Worm (Caenorhabditis elegans): ENCODE measurements around the gene F40C5.2.
"Not testable (repeated sequence)": the region's sequence is repeated elsewhere in the genome, so short reads cannot be mapped to it uniquely, and the experiment has no call there.

F40C5.2 gene

DNA sequence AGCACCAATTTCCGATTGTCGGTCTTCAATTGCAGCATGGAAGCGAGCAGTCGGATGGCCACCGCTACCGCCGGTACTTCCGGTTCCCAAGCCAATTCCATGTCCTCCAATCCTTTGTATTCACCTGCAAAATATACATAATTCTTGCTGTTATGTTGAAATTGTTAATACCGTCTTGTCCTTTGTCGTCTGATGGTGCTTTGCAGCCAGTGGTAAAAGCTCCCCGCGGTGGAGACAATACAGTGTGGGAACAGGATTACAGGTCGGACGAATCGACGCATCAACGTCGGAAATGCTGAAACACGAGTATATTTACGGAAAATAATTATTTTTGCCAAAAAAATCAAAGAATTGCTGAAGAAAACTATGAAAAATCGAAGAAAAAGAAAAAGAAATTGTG lies 6.5 kb upstream of the F40C5.2 start, which contains the start of gene T24A6.17:
Gene T24A6.17 (minus strand): TSS at position 101 of the 400 bp plus-strand sequence.
- not testable (repeated sequence) for TF ChIP-seq ztf-23 (GFP tag; IDR thresholded peaks at IDR 0.05); klf-2 (GFP tag; conservative IDR thresholded peaks at IDR 0.05); ref-1 (GFP tag; conservative IDR thresholded peaks at IDR 0.05)

DNA sequence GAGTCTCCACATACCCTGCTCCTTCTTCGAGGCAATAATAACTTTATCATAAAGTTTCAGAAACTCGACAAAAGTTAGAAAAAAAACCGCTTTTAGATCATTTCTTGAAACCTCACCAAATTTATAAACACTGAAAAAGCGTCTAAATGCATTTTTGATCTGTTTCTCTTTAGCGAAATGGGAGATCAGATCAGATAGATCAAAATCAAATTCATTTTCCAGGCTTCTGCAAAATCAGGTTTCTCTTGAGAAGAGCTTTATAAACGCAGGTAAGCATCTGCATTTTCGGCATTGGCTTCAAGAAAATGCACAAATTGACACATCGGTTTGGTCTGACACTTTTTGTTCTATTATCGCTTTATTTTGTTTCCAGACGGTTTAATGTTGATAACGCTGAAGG lies 1.6 kb downstream of the F40C5.2 start, which contains the start of gene F40C5.1:
Gene F40C5.1 (plus strand): TSS at position 301 of the 400 bp plus-strand sequence.
- TF ChIP-seq med-1 (GFP tag; optimal IDR thresholded peaks at IDR 0.05; ENCODE audit: insufficient read depth); tab-1 (GFP tag; IDR thresholded peaks at IDR 0.05); ref-1 (GFP tag; conservative IDR thresholded peaks at IDR 0.05): not testable (repeated sequence)

DNA sequence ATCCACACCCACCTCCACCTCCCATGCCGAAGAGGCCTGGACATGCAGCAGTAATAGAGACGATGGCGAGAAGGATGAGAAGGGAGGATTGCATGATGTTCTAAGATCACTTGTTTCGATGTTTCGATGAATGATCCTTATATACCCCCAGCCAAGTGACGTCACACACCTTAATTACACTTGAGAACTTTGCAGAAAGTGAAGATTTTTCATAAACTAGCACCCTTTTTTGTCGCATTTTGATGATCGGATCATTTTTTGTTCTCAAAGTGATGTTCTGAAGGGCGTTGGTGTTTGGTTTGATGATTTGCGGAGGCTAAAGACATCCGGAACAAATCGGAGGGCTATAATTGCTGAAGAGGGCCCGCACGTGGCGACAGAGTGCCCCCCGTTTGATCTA lies 5.0 kb downstream of the F40C5.2 start, which contains the start of gene grl-27:
Gene grl-27 (minus strand): TSS at position 101 of the 400 bp plus-strand sequence.
- TF ChIP-seq klf-2 (GFP tag; conservative IDR thresholded peaks at IDR 0.05) (no peak), cog-1 (tag; optimal IDR thresholded peaks at IDR 0.05) (no peak), flt-1 (GFP tag; IDR thresholded peaks at IDR 0.05) (no peak), ref-1 (GFP tag; conservative IDR thresholded peaks at IDR 0.05) (no peak), T22C8.4 (GFP tag; IDR thresholded peaks at IDR 0.05) (no peak), med-1 (GFP tag; optimal IDR thresholded peaks at IDR 0.05; ENCODE audit: insufficient read depth) (no peak)

DNA sequence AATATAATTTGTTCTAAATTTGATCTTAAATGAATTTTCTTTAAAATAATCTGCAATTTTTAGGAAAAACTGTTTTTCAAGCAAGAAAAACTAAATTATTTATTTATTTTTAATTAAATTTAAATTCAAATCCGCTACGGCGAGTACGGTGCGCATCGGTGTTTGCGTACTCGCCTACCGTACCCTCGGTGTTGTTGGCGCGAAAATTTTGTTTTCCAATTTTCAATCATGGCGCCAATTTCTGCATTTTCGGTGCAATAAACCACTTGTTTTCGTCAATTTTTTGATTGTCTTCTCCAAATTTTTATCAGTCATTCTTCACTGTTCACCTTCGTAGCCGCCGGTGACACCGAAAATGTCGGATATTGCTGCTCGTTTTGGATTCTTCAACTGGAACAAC lies 8.0 kb downstream of the F40C5.2 start, which contains the start of gene pygl-1:
Gene pygl-1 (plus strand): TSS at position 211 of the 400 bp plus-strand sequence.
- no peak for TF ChIP-seq med-1 (GFP tag; optimal IDR thresholded peaks at IDR 0.05; ENCODE audit: insufficient read depth)
- TF ChIP-seq ztf-23 (GFP tag; IDR thresholded peaks at IDR 0.05): no peak
- no peak for TF ChIP-seq ztf-29 (GFP tag; IDR thresholded peaks at IDR 0.05)
- TF ChIP-seq flt-1 (GFP tag; IDR thresholded peaks at IDR 0.05): no peak
- TF ChIP-seq klf-2 (GFP tag; conservative IDR thresholded peaks at IDR 0.05): no peak
- TF ChIP-seq cog-1 (tag; optimal IDR thresholded peaks at IDR 0.05): no peak
- no peak for TF ChIP-seq ref-1 (GFP tag; conservative IDR thresholded peaks at IDR 0.05)
- no peak for TF ChIP-seq T22C8.4 (GFP tag; IDR thresholded peaks at IDR 0.05)
- no peak for TF ChIP-seq tab-1 (GFP tag; IDR thresholded peaks at IDR 0.05)

DNA sequence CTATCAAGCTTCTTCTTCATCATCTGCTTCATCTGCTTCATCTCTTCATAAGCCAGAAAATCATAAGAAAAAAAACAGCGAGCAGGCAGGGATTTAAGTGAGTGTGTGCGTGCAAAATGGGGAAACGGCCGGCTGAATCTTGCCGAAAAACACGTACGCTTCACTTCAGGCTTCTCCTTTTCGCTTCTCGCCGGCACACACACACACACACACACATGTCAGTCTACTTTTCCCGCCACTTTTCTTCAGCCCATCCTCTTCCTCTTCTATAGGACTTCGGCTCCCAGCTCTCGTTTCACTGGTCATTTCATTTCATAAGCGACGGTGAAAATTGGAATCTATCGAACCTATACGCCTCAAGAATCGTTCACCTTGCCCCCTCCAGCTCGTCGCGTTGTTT lies 8.5 kb downstream of the F40C5.2 start:
- no peak for TF ChIP-seq ztf-23 (GFP tag; IDR thresholded peaks at IDR 0.05)
- TF ChIP-seq T22C8.4 (GFP tag; IDR thresholded peaks at IDR 0.05): no peak

DNA sequence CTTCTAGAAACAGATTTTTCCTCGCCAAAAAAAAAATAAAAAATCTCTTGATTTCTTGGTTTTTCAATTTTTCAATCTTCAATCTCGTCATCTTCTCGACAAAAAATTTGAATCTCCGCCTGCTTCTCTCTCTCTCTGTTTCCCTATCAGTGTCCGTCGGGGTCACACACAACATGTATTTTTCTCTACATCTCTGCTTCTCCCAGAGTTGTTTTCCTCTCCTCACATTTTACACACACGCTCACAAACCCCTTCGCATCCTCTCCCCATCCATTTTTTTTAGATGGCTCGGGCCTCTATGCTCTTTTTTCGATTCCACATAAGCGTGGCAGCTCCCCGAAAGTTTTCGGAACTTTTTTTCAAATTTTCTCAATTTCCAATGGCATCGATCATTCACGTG lies 9.0 kb downstream of the F40C5.2 start:
- TF ChIP-seq klf-2 (GFP tag; conservative IDR thresholded peaks at IDR 0.05) (no peak), med-1 (GFP tag; optimal IDR thresholded peaks at IDR 0.05; ENCODE audit: insufficient read depth) (no peak), ref-1 (GFP tag; conservative IDR thresholded peaks at IDR 0.05) (no peak), tab-1 (GFP tag; IDR thresholded peaks at IDR 0.05) (no peak), T22C8.4 (GFP tag; IDR thresholded peaks at IDR 0.05) (no peak), cog-1 (tag; optimal IDR thresholded peaks at IDR 0.05) (no peak), flt-1 (GFP tag; IDR thresholded peaks at IDR 0.05) (no peak), ztf-23 (GFP tag; IDR thresholded peaks at IDR 0.05) (no peak), ztf-29 (GFP tag; IDR thresholded peaks at IDR 0.05) (no peak)

DNA sequence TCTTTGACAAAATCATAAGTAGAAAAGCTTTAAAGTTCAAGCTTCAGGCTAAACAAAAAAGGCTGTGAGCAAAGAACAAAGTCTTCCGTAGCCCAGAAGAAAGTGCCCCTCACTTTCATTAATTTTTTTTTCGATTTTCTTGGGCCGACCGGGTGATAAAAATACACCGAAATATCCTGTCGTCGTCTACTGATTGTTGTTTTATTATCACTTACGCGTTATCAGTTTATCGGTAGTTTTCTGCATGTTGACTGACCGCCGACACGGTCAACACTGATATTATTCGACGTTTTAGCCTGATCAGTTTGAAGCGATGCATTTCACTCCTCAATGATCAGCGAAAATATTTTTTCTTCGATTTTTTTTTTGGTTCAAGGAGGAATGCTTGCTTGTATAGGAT lies 9.6 kb downstream of the F40C5.2 start:
- TF ChIP-seq T22C8.4 (GFP tag; IDR thresholded peaks at IDR 0.05) (no peak), flt-1 (GFP tag; IDR thresholded peaks at IDR 0.05) (no peak), cog-1 (tag; optimal IDR thresholded peaks at IDR 0.05) (no peak), tab-1 (GFP tag; IDR thresholded peaks at IDR 0.05) (no peak), ztf-23 (GFP tag; IDR thresholded peaks at IDR 0.05) (no peak), med-1 (GFP tag; optimal IDR thresholded peaks at IDR 0.05; ENCODE audit: insufficient read depth) (no peak), klf-2 (GFP tag; conservative IDR thresholded peaks at IDR 0.05) (no peak), ref-1 (GFP tag; conservative IDR thresholded peaks at IDR 0.05) (no peak), ztf-29 (GFP tag; IDR thresholded peaks at IDR 0.05) (no peak)

DNA sequence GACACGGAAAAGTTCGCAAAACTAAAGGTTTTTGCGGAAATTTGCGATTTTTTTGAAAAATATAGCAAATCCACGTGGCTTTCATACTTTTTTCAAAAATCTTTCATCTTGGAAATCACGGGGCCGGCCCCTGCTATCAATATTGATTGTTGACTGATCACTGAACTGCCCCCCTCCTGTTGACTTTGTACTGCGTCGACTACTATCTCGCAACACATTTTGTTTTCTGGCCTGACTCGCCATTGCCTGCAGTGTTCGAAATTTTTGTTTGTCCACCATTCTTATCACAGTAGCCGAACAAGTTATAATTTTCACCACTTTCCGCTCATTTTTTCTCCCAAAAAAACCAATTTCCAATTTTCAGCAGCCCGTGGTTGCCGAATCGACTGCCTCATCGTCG lies 10.2 kb downstream of the F40C5.2 start:
- TF ChIP-seq ztf-23 (GFP tag; IDR thresholded peaks at IDR 0.05) (no peak), cog-1 (tag; optimal IDR thresholded peaks at IDR 0.05) (no peak), ref-1 (GFP tag; conservative IDR thresholded peaks at IDR 0.05) (no peak), ztf-29 (GFP tag; IDR thresholded peaks at IDR 0.05) (no peak), tab-1 (GFP tag; IDR thresholded peaks at IDR 0.05) (no peak), klf-2 (GFP tag; conservative IDR thresholded peaks at IDR 0.05) (no peak), med-1 (GFP tag; optimal IDR thresholded peaks at IDR 0.05; ENCODE audit: insufficient read depth) (no peak), T22C8.4 (GFP tag; IDR thresholded peaks at IDR 0.05) (no peak), flt-1 (GFP tag; IDR thresholded peaks at IDR 0.05) (no peak)

DNA sequence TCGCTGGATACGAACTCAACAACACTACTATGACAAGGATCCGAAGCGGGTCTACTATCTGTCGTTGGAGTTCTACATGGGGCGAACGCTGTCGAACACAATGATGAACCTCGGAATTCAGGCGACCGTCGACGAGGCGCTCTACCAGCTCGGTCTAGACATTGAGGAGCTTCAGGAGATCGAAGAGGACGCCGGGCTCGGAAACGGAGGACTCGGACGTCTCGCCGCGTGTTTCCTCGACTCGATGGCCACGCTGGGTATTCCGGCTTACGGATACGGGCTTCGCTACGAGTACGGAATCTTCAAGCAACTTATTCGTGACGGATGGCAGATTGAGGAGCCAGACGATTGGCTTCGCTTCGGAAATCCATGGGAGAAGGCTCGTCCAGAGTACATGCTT lies 10.8 kb downstream of the F40C5.2 start:
- TF ChIP-seq tab-1 (GFP tag; IDR thresholded peaks at IDR 0.05) (no peak), ztf-29 (GFP tag; IDR thresholded peaks at IDR 0.05) (no peak), med-1 (GFP tag; optimal IDR thresholded peaks at IDR 0.05; ENCODE audit: insufficient read depth) (no peak)

DNA sequence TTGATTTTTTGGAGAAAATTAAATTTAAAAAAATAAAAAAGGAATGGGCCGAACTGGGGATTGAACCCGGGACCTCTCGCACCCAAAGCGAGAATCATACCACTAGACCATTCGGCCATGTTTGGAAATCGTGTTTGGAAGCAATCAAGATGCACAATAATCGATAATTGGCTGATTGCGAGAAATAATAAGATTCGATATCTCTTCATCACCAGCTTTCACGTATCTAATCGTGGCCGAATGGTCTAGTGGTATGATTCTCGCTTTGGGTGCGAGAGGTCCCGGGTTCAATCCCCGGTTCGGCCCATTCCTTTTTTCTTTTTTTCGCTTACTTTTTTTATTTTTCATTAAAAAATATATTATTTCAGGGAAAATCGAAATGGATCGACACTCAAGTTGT lies 11.3 kb downstream of the F40C5.2 start:
- TF ChIP-seq T22C8.4 (GFP tag; IDR thresholded peaks at IDR 0.05) (peak; percentile 45), tab-1 (GFP tag; IDR thresholded peaks at IDR 0.05) (no peak)

DNA sequence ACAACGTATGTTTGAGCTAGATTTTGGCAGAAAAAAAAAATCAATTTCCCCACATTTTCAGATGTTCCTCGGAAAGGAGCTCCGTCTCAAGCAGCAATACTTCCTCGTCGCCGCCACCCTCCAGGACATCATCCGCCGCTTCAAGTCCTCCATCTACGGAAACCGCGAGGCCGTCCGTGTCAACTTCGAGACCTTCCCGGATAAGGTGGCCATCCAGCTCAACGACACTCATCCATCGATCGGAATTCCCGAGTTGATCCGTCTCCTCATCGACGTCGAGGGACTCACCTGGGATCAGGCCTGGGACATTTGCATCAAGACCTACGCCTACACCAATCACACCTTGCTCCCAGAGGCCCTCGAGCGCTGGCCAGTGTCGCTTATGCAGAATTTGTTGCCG lies 11.9 kb downstream of the F40C5.2 start:
- TF ChIP-seq ztf-23 (GFP tag; IDR thresholded peaks at IDR 0.05) (no peak), klf-2 (GFP tag; conservative IDR thresholded peaks at IDR 0.05) (no peak), ztf-29 (GFP tag; IDR thresholded peaks at IDR 0.05) (no peak), med-1 (GFP tag; optimal IDR thresholded peaks at IDR 0.05; ENCODE audit: insufficient read depth) (no peak), flt-1 (GFP tag; IDR thresholded peaks at IDR 0.05) (no peak), tab-1 (GFP tag; IDR thresholded peaks at IDR 0.05) (no peak), ref-1 (GFP tag; conservative IDR thresholded peaks at IDR 0.05) (no peak), cog-1 (tag; optimal IDR thresholded peaks at IDR 0.05) (no peak), T22C8.4 (GFP tag; IDR thresholded peaks at IDR 0.05) (no peak)
